Worm (Caenorhabditis elegans): ENCODE results near the gene R11H6.4.

- TF ChIP-seq him-1 (tag; optimal IDR thresholded peaks at IDR 0.05) (no peak), W03F9.2 (tag; optimal IDR thresholded peaks at IDR 0.05) (no peak)
Measured at ce11 chrV:14642016-14642415, 32.3 kb downstream of the R11H6.4 start.

Data from whole organism, L4/young adult.